Fruit fly (Drosophila melanogaster) Kc167 (cell line): ENCODE measurements around the gene flfl.

ENCODE experiments used
- Myc ChIP-seq: fragments of >200 bp; optimal IDR thresholded peaks from 2 replicates; lab custom pipeline; 2017; ENCODE audit warnings: missing external identifiers
- Sin3A ChIP-seq: fragments of >200 bp; optimal IDR thresholded peaks from 2 replicates; lab custom pipeline; 2018; ENCODE audit warnings: missing external identifiers
- h ChIP-seq: fragments of >200 bp; optimal IDR thresholded peaks from 3 replicates; lab custom pipeline; 2018; ENCODE audit warnings: missing external identifiers
- insv ChIP-seq: fragments of >200 bp; optimal IDR thresholded peaks from 3 replicates; lab custom pipeline; 2018; ENCODE audit warnings: missing external identifiers
- psq ChIP-seq: fragments of >200 bp; optimal IDR thresholded peaks from 2 replicates; lab custom pipeline; 2017; ENCODE audit warnings: missing external identifiers
- ttk ChIP-seq: sonication (Bioruptor generic); optimal IDR thresholded peaks from 2 replicates; lab custom pipeline; 2017; ENCODE audit warnings: missing external identifiers

The flfl gene

dm6 chr3R:13700192-13700591 is 16.5 kb downstream of the flfl start, which contains the start of gene ninaB:
ninaB (plus strand) TSS chr3R:13700565.
- TF ChIP-seq insv (lab: Kevin White, UChicago) = no peak
- no peak for TF ChIP-seq psq (lab: Kevin White, UChicago)
- no peak for TF ChIP-seq Myc (lab: Kevin White, UChicago)
- no peak for TF ChIP-seq Sin3A (lab: Kevin White, UChicago)
- no peak for TF ChIP-seq h (lab: Kevin White, UChicago)
- TF ChIP-seq ttk (lab: Kevin White, UChicago) = no peak

dm6 chr3R:13700738-13701137 is 17.0 kb downstream of the flfl start, which contains the start of gene f-cup:
f-cup (minus strand) TSS chr3R:13700838.
- TF ChIP-seq Myc (lab: Kevin White, UChicago) = no peak
- no peak for TF ChIP-seq Sin3A (lab: Kevin White, UChicago)
- TF ChIP-seq psq (lab: Kevin White, UChicago) = no peak
- TF ChIP-seq ttk (lab: Kevin White, UChicago) = no peak
- no peak for TF ChIP-seq insv (lab: Kevin White, UChicago)

- TF ChIP-seq insv (lab: Kevin White, UChicago) (no peak), h (lab: Kevin White, UChicago) (no peak), Myc (lab: Kevin White, UChicago) (no peak), psq (lab: Kevin White, UChicago) (no peak), Sin3A (lab: Kevin White, UChicago) (no peak), ttk (lab: Kevin White, UChicago) (no peak)
Observed at dm6 chr3R:13705292-13705885, 21.7 kb downstream of the flfl start, which contains the start of gene Adgf-D. Adgf-D (minus strand) TSS chr3R:13705402.

dm6 chr3R:13706457-13706856 is 22.7 kb downstream of the flfl start, which contains the start of gene Adgf-C:
Adgf-C (plus strand) TSS chr3R:13706757.
- TF ChIP-seq insv (lab: Kevin White, UChicago) = no peak
- no peak for TF ChIP-seq psq (lab: Kevin White, UChicago)
- TF ChIP-seq Myc (lab: Kevin White, UChicago) = no peak
- no peak for TF ChIP-seq Sin3A (lab: Kevin White, UChicago)
- TF ChIP-seq ttk (lab: Kevin White, UChicago) = no peak
- no peak for TF ChIP-seq h (lab: Kevin White, UChicago)

- TF ChIP-seq psq (lab: Kevin White, UChicago) (no peak), Sin3A (lab: Kevin White, UChicago) (no peak), h (lab: Kevin White, UChicago) (no peak), Myc (lab: Kevin White, UChicago) (no peak), ttk (lab: Kevin White, UChicago) (no peak), insv (lab: Kevin White, UChicago) (no peak)
Observed at dm6 chr3R:13709839-13710238, 26.1 kb downstream of the flfl start, which contains the start of gene Argp. Argp (minus strand) TSS chr3R:13709939.

- TF ChIP-seq h (lab: Kevin White, UChicago) (no peak), insv (lab: Kevin White, UChicago) (no peak), Myc (lab: Kevin White, UChicago) (no peak), Sin3A (lab: Kevin White, UChicago) (no peak), ttk (lab: Kevin White, UChicago) (no peak), psq (lab: Kevin White, UChicago) (no peak)
Observed at dm6 chr3R:13710645-13711044, 26.9 kb downstream of the flfl start.

dm6 chr3R:13711735-13712134 is 28.0 kb downstream of the flfl start, which contains the start of the genes primo-1 and primo-2:
primo-1 (minus strand) TSS chr3R:13711835.
primo-2 (minus strand) TSS chr3R:13711835.
- TF ChIP-seq psq (lab: Kevin White, UChicago) = no peak

- TF ChIP-seq Myc (lab: Kevin White, UChicago) (no peak), psq (lab: Kevin White, UChicago) (no peak), insv (lab: Kevin White, UChicago) (no peak), ttk (lab: Kevin White, UChicago) (no peak), h (lab: Kevin White, UChicago) (no peak), Sin3A (lab: Kevin White, UChicago) (no peak)
Observed at dm6 chr3R:13713541-13713940, 29.8 kb downstream of the flfl start.

- TF ChIP-seq h (lab: Kevin White, UChicago) (no peak), insv (lab: Kevin White, UChicago) (no peak), Myc (lab: Kevin White, UChicago) (no peak), ttk (lab: Kevin White, UChicago) (no peak), Sin3A (lab: Kevin White, UChicago) (no peak), psq (lab: Kevin White, UChicago) (no peak)
Observed at dm6 chr3R:13713984-13714532, 30.3 kb downstream of the flfl start.

dm6 chr3R:13715012-13715673 is 31.4 kb downstream of the flfl start, which contains the start of gene kmr:
kmr (plus strand) TSS chr3R:13715207.
- TF ChIP-seq insv (lab: Kevin White, UChicago) (no peak), h (lab: Kevin White, UChicago) (no peak), psq (lab: Kevin White, UChicago) (no peak), ttk (lab: Kevin White, UChicago) (no peak), Myc (lab: Kevin White, UChicago) (no peak), Sin3A (lab: Kevin White, UChicago) (no peak)
